Fruit fly (Drosophila melanogaster) whole organism, wandering third instar larva: Measurements from ENCODE around the gene CG13108.

Experiments used
- CG32264 ChIP-seq: fragments of 200-800 bp; sonication (Bioruptor generic); optimal IDR thresholded peaks from 2 replicates; lab custom pipeline; 2016; ENCODE audit warnings: missing biosample characterization, missing genetic modification characterization
- CrebA ChIP-seq: fragments of 200-800 bp; sonication (Bioruptor generic); optimal IDR thresholded peaks from 2 replicates; lab custom pipeline; 2016; ENCODE audit warnings: missing biosample characterization, mild to moderate bottlenecking, missing genetic modification characterization, borderline replicate concordance
- Dif ChIP-seq: fragments of 200-275, 200-300 bp; sonication (Bioruptor generic); optimal IDR thresholded peaks from 2 replicates; lab custom pipeline; 2018; ENCODE audit warnings: missing biosample characterization, missing genetic modification characterization; ENCODE audit not compliant: partially characterized antibody
- GATAd ChIP-seq: sonication (Bioruptor generic); optimal IDR thresholded peaks from 2 replicates; lab custom pipeline; 2016; ENCODE audit warnings: missing biosample characterization, missing genetic modification characterization
- Hnf4 ChIP-seq: fragments of 200-800 bp; sonication (Bioruptor generic); optimal IDR thresholded peaks from 2 replicates; lab custom pipeline; 2016; ENCODE audit warnings: missing biosample characterization, mild to moderate bottlenecking, missing genetic modification characterization
- Hr78 ChIP-seq: fragments of >200 bp; optimal IDR thresholded peaks from 2 replicates; lab custom pipeline; 2017; ENCODE audit warnings: missing biosample characterization, missing genetic modification characterization
- Hr83 ChIP-seq: fragments of 200-300 bp; sonication (Bioruptor generic); optimal IDR thresholded peaks from 2 replicates; lab custom pipeline; 2016; ENCODE audit warnings: missing biosample characterization, mild to moderate bottlenecking, missing genetic modification characterization, moderate library complexity; ENCODE audit not compliant: poor library complexity, severe bottlenecking
- Jra ChIP-seq: sonication (Bioruptor generic); optimal IDR thresholded peaks from 2 replicates; lab custom pipeline; 2016; ENCODE audit warnings: missing biosample characterization, missing genetic modification characterization
- Mio ChIP-seq: sonication (Bioruptor generic); optimal IDR thresholded peaks from 2 replicates; lab custom pipeline; 2016; ENCODE audit warnings: missing biosample characterization, missing genetic modification characterization
- Myc ChIP-seq: fragments of >200 bp; optimal IDR thresholded peaks from 2 replicates; lab custom pipeline; 2017
- N ChIP-seq: fragments of >200 bp; optimal IDR thresholded peaks from 2 replicates; lab custom pipeline; 2018; ENCODE audit warnings: missing biosample characterization, missing external identifiers, missing genetic modification characterization
- Rel ChIP-seq, 2 experiments: fragments of 200-800 bp; sonication (Bioruptor generic) in 1 of 2; optimal IDR thresholded peaks; 2 replicates in 1 of 2; 3 replicates in 1 of 2; lab custom pipeline; 2016 to 2019; ENCODE audit warnings: mild to moderate bottlenecking in 2 of 2, missing biosample characterization in 2 of 2, missing genetic modification characterization in 2 of 2, moderate library complexity in 1 of 2
- Sp1 ChIP-seq: fragments of 200-800 bp; sonication (Bioruptor generic); optimal IDR thresholded peaks from 3 replicates; lab custom pipeline; 2019; ENCODE audit warnings: missing biosample characterization, mild to moderate bottlenecking, missing genetic modification characterization, moderate library complexity
- Vsx2 ChIP-seq: fragments of 200-300, 225-300 bp; sonication (Bioruptor generic); optimal IDR thresholded peaks from 2 replicates; lab custom pipeline; 2018; ENCODE audit warnings: missing biosample characterization, missing genetic modification characterization; ENCODE audit not compliant: partially characterized antibody
- br ChIP-seq: fragments of 200-800 bp; sonication (Bioruptor generic); optimal IDR thresholded peaks from 2 replicates; lab custom pipeline; 2016; ENCODE audit warnings: missing biosample characterization, missing genetic modification characterization
- brk ChIP-seq: fragments of 200-800 bp; sonication (Bioruptor generic); optimal IDR thresholded peaks from 2 replicates; lab custom pipeline; 2016; ENCODE audit warnings: missing biosample characterization, mild to moderate bottlenecking, missing genetic modification characterization
- dl ChIP-seq, 2 experiments: fragments of 175-275, 200-275 bp in 1 of 2; fragments of 200-275 bp in 1 of 2; sonication (Bioruptor generic); optimal IDR thresholded peaks; lab custom pipeline; 2018; ENCODE audit warnings: mild to moderate bottlenecking in 2 of 2, missing biosample characterization in 2 of 2, missing genetic modification characterization in 2 of 2, moderate library complexity in 2 of 2; ENCODE audit not compliant: partially characterized antibody in 2 of 2, insufficient read depth in 1 of 2
- dmrt93B ChIP-seq: fragments of 200-800 bp; sonication (Bioruptor generic); optimal IDR thresholded peaks from 2 replicates; lab custom pipeline; 2018; ENCODE audit warnings: missing biosample characterization, mild to moderate bottlenecking, missing genetic modification characterization
- dsf ChIP-seq: sonication (Bioruptor generic); optimal IDR thresholded peaks from 2 replicates; lab custom pipeline; 2016; ENCODE audit warnings: missing biosample characterization, missing genetic modification characterization, borderline replicate concordance
- foxo ChIP-seq, 2 experiments: fragments of 200-800 bp; sonication (Bioruptor generic); optimal IDR thresholded peaks; 2 replicates in 1 of 2; 3 replicates in 1 of 2; lab custom pipeline; 2016 to 2017; ENCODE audit warnings: missing biosample characterization in 2 of 2, missing genetic modification characterization in 2 of 2
- fru ChIP-seq: fragments of 200-800 bp; sonication (Bioruptor generic); optimal IDR thresholded peaks from 3 replicates; lab custom pipeline; 2016; ENCODE audit warnings: missing biosample characterization, mild to moderate bottlenecking, missing genetic modification characterization
- h ChIP-seq: fragments of 200-800 bp; sonication (Bioruptor generic); optimal IDR thresholded peaks from 3 replicates; lab custom pipeline; 2016; ENCODE audit warnings: missing biosample characterization, mild to moderate bottlenecking, missing genetic modification characterization
- lola ChIP-seq: fragments of >200 bp; optimal IDR thresholded peaks from 2 replicates; lab custom pipeline; 2017; ENCODE audit warnings: missing biosample characterization, missing genetic modification characterization
- pan ChIP-seq: fragments of >200 bp; optimal IDR thresholded peaks from 2 replicates; lab custom pipeline; 2017
- psq ChIP-seq: fragments of 200-800 bp; sonication (Bioruptor generic); optimal IDR thresholded peaks from 3 replicates; lab custom pipeline; 2017; ENCODE audit warnings: missing biosample characterization, mild to moderate bottlenecking, missing genetic modification characterization, moderate library complexity
- rgr ChIP-seq: fragments of 200-800 bp; sonication (Bioruptor generic); optimal IDR thresholded peaks from 3 replicates; lab custom pipeline; 2016; ENCODE audit warnings: missing biosample characterization, mild to moderate bottlenecking, missing genetic modification characterization
- sage ChIP-seq: fragments of 200-800 bp; sonication (Bioruptor generic); optimal IDR thresholded peaks from 2 replicates; lab custom pipeline; 2016; ENCODE audit warnings: missing biosample characterization, mild to moderate bottlenecking, missing genetic modification characterization
- tai ChIP-seq: sonication (Bioruptor generic); optimal IDR thresholded peaks from 2 replicates; lab custom pipeline; 2016; ENCODE audit warnings: missing biosample characterization, missing genetic modification characterization
- woc ChIP-seq: sonication (Bioruptor generic); optimal IDR thresholded peaks from 2 replicates; lab custom pipeline; 2016; ENCODE audit warnings: missing biosample characterization, mild to moderate bottlenecking, missing genetic modification characterization

The CG13108 gene

DNA sequence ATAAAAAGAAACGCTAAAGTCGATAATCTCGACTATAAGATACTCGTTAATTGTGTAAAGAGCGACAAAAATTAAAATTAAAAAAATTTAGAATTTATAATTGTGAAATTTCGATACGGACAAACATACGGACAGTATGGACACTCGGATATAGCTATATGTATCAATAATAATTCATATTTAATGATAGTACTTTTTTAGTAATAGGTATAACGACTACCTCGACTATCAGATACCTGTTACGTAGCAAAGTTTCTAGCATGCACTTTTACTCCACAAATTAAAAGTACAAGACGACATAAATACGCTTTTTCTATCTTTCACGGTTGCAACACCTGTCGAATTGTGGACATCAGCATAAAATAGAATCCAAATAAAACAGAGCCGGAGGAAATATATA is 8.8 kb downstream of the CG13108 start:
- TF ChIP-seq Hr78 (GFP tag; lab: Kevin White, UChicago) (no peak), h (GFP tag; lab: Kevin White, UChicago) (no peak), woc (GFP tag; lab: Kevin White, UChicago) (no peak), Myc (lab: Kevin White, UChicago) (no peak), dmrt93B (no peak), Rel (GFP tag; optimal IDR thresholded peaks at IDR 0.05; lab: Kevin White, UChicago) (no peak), Rel (tag; optimal IDR thresholded peaks at IDR 0.05; lab: Kevin White, UChicago) (no peak), fru (GFP tag; lab: Kevin White, UChicago) (no peak), Mio (GFP tag; lab: Kevin White, UChicago) (no peak), Jra (GFP tag; lab: Kevin White, UChicago) (no peak), foxo (GFP tag; optimal IDR thresholded peaks at IDR 0.05; lab: Kevin White, UChicago) (no peak), dsf (GFP tag; lab: Kevin White, UChicago) (no peak), Vsx2 (GFP tag; lab: Kevin White, UChicago) (no peak)
- TF ChIP-seq, all 38 proteins: peak for 0

- TF ChIP-seq GATAd (GFP tag; lab: Kevin White, UChicago) (no peak), tai (GFP tag; lab: Kevin White, UChicago) (peak; percentile 54)
These were observed 9.3 kb downstream of the CG13108 start for dm6 chr2L:9173343-9173742.

dm6 chr2L:9173857-9174593 is 10.0 kb downstream of the CG13108 start:
- TF ChIP-seq woc (GFP tag; lab: Kevin White, UChicago) (no peak), CrebA (GFP tag; lab: Kevin White, UChicago) (no peak), brk (GFP tag; lab: Kevin White, UChicago) (no peak), Sp1 (GFP tag; lab: Kevin White, UChicago) (no peak), Dif (GFP tag; lab: Kevin White, UChicago) (no peak), Rel (GFP tag; optimal IDR thresholded peaks at IDR 0.05; lab: Kevin White, UChicago) (no peak), Rel (tag; optimal IDR thresholded peaks at IDR 0.05; lab: Kevin White, UChicago) (no peak), Myc (lab: Kevin White, UChicago) (no peak), dl (GFP tag; optimal IDR thresholded peaks at IDR 0.05; lab: Kevin White, UChicago; ENCODE audit: insufficient read depth in 1 of 2, partially characterized antibody in 2 of 2) (no peak), Vsx2 (GFP tag; lab: Kevin White, UChicago) (no peak), Jra (GFP tag; lab: Kevin White, UChicago) (no peak), N (GFP tag; lab: Kevin White, UChicago) (no peak), tai (GFP tag; lab: Kevin White, UChicago) (no peak), h (GFP tag; lab: Kevin White, UChicago) (no peak), CG32264 (GFP tag; lab: Kevin White, UChicago) (no peak), psq (GFP tag; lab: Kevin White, UChicago) (no peak), GATAd (GFP tag; lab: Kevin White, UChicago) (no peak), Hnf4 (GFP tag; lab: Kevin White, UChicago) (no peak), fru (GFP tag; lab: Kevin White, UChicago) (no peak), dsf (GFP tag; lab: Kevin White, UChicago) (no peak), pan (lab: Kevin White, UChicago) (no peak)
- TF ChIP-seq, all 38 proteins: peak for 0

DNA sequence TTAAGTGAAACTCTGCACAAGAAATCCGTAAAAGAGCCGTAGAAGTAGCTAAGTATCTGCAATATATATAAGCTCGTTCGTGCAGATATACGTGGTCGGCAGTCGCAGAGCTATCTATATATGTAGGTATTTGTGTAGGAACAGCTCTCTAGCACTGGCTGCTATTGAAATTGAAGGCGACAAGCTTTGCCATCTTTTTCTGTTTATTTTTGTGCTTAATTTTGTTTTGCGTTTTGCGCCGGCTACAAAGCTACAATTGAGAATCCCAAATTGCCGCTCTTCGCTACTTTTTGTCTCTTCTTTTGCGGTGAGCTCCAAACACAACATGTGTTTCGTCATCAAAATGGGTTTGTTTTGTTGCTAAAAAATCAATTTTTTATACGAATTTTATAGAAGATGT is 11.1 kb downstream of the CG13108 start:
- TF ChIP-seq Sp1 (GFP tag; lab: Kevin White, UChicago) (peak; percentile 67), br (GFP tag; lab: Kevin White, UChicago) (no peak), Hnf4 (GFP tag; lab: Kevin White, UChicago) (no peak), lola (GFP tag; lab: Kevin White, UChicago) (no peak), Rel (GFP tag; optimal IDR thresholded peaks at IDR 0.05; lab: Kevin White, UChicago) (peak; percentile 93), Rel (tag; optimal IDR thresholded peaks at IDR 0.05; lab: Kevin White, UChicago) (peak; percentile 49), N (GFP tag; lab: Kevin White, UChicago) (no peak), h (GFP tag; lab: Kevin White, UChicago) (peak; percentile 2), CG32264 (GFP tag; lab: Kevin White, UChicago) (peak; percentile 77), Jra (GFP tag; lab: Kevin White, UChicago) (peak; percentile 26), tai (GFP tag; lab: Kevin White, UChicago) (peak; percentile 63), CrebA (GFP tag; lab: Kevin White, UChicago) (peak; percentile 96), rgr (GFP tag; lab: Kevin White, UChicago) (peak; percentile 8), Hr83 (GFP tag; lab: Kevin White, UChicago) (peak; percentile 65), brk (GFP tag; lab: Kevin White, UChicago) (peak; percentile 88), sage (peak; percentile 87), foxo (GFP tag; optimal IDR thresholded peaks at IDR 0.05; lab: Kevin White, UChicago) (peak in 1 of 2 experiments; percentile 91), GATAd (GFP tag; lab: Kevin White, UChicago) (no peak), Mio (GFP tag; lab: Kevin White, UChicago) (no peak), Dif (GFP tag; lab: Kevin White, UChicago) (peak; percentile 39)
